Fruit fly (Drosophila melanogaster) whole organism, embryonic: Measurements from ENCODE around the gene CSN1b.

Experiments used
- B-H1 ChIP-seq: fragments of 200-800 bp; sonication (Bioruptor generic); IDR thresholded peaks from 3 replicates; pipeline ENCODE4 v1.3.6; 2022; ENCODE audit warnings: missing biosample characterization, missing genetic modification characterization
- Bgb ChIP-seq: fragments of 200-800 bp; sonication (Bioruptor generic); IDR thresholded peaks from 2 replicates; pipeline ENCODE4 v1.3.6; 2022; ENCODE audit warnings: missing biosample characterization, missing genetic modification characterization; ENCODE audit not compliant: partially characterized antibody
- CG11504 ChIP-seq: fragments of 200-800 bp; sonication (Bioruptor generic); optimal IDR thresholded peaks from 3 replicates; lab custom pipeline; 2019; ENCODE audit warnings: missing biosample characterization, mild to moderate bottlenecking, missing genetic modification characterization, moderate library complexity
- CG11695 ChIP-seq: fragments of 200-800 bp; sonication (Bioruptor generic); IDR thresholded peaks from 3 replicates; pipeline ENCODE4 v1.3.6; 2022; ENCODE audit warnings: missing biosample characterization, missing genetic modification characterization
- CG12071 ChIP-seq: fragments of 200-800 bp; sonication (Bioruptor generic); optimal IDR thresholded peaks from 3 replicates; lab custom pipeline; 2018; ENCODE audit warnings: missing biosample characterization, mild to moderate bottlenecking, missing genetic modification characterization
- CG12104 ChIP-seq: fragments of 200-800 bp; sonication (Bioruptor generic); optimal IDR thresholded peaks from 3 replicates; lab custom pipeline; 2016; ENCODE audit warnings: missing biosample characterization, missing genetic modification characterization
- CG13287 ChIP-seq: fragments of 200-800 bp; sonication (Bioruptor generic); IDR thresholded peaks from 2 replicates; pipeline ENCODE4 v1.3.6; 2022; ENCODE audit warnings: missing biosample characterization, missing genetic modification characterization; ENCODE audit not compliant: partially characterized antibody
- CG14050 ChIP-seq: fragments of 200-800 bp; sonication (Bioruptor generic); IDR thresholded peaks from 3 replicates; pipeline ENCODE4 v1.3.6; 2022; ENCODE audit warnings: missing biosample characterization, missing genetic modification characterization
- CG14860 ChIP-seq: fragments of 200-800 bp; sonication (Bioruptor generic); IDR thresholded peaks from 3 replicates; pipeline ENCODE4 v1.3.6; 2022; ENCODE audit warnings: missing biosample characterization, missing genetic modification characterization; ENCODE audit not compliant: partially characterized antibody
- CG17359 ChIP-seq: fragments of 200-800 bp; sonication (Bioruptor generic); optimal IDR thresholded peaks from 3 replicates; lab custom pipeline; 2018; ENCODE audit warnings: missing biosample characterization, mild to moderate bottlenecking, missing genetic modification characterization, moderate library complexity
- CG18476 ChIP-seq: fragments of 200-800 bp; sonication (Bioruptor generic); optimal IDR thresholded peaks from 2 replicates; lab custom pipeline; 2016; ENCODE audit warnings: missing biosample characterization, mild to moderate bottlenecking, missing genetic modification characterization
- CG2129 ChIP-seq: fragments of 200-800 bp; sonication (Bioruptor generic); IDR thresholded peaks from 2 replicates; pipeline ENCODE4 v1.3.6; 2022; ENCODE audit warnings: missing biosample characterization, missing genetic modification characterization; ENCODE audit not compliant: partially characterized antibody
- CG31365 ChIP-seq: fragments of 200-800 bp; sonication (Bioruptor generic); optimal IDR thresholded peaks from 2 replicates; lab custom pipeline; 2018; ENCODE audit warnings: missing biosample characterization, mild to moderate bottlenecking, missing genetic modification characterization
- CG5953 ChIP-seq: fragments of 200-800 bp; sonication (Bioruptor generic); IDR thresholded peaks from 2 replicates; pipeline ENCODE4 v1.3.6; 2022; ENCODE audit warnings: missing biosample characterization, missing genetic modification characterization
- CG6175 ChIP-seq: fragments of 200-800 bp; sonication (Bioruptor generic); IDR thresholded peaks from 3 replicates; pipeline ENCODE4 v1.3.6; 2022; ENCODE audit warnings: missing biosample characterization, missing genetic modification characterization
- CG6654 ChIP-seq: fragments of 200-800 bp; sonication (Bioruptor generic); optimal IDR thresholded peaks from 2 replicates; lab custom pipeline; 2017; ENCODE audit warnings: missing biosample characterization, mild to moderate bottlenecking, missing genetic modification characterization
- CG6854 ChIP-seq: fragments of 200-800 bp; sonication (Bioruptor generic); optimal IDR thresholded peaks from 3 replicates; lab custom pipeline; 2017; ENCODE audit warnings: missing biosample characterization, mild to moderate bottlenecking, missing genetic modification characterization
- CG8281 ChIP-seq: fragments of 200-800 bp; sonication (Bioruptor generic); optimal IDR thresholded peaks from 2 replicates; lab custom pipeline; 2018; ENCODE audit warnings: missing biosample characterization, mild to moderate bottlenecking, missing genetic modification characterization, moderate library complexity
- CG8765 ChIP-seq: fragments of 200-800 bp; sonication (Bioruptor generic); IDR thresholded peaks from 2 replicates; pipeline ENCODE4 v1.3.6; 2022; ENCODE audit warnings: missing biosample characterization, missing genetic modification characterization
- CG9797 ChIP-seq: fragments of 200-800 bp; sonication (Bioruptor generic); optimal IDR thresholded peaks from 3 replicates; lab custom pipeline; 2018; ENCODE audit warnings: missing biosample characterization, mild to moderate bottlenecking, missing genetic modification characterization
- CHES-1-like ChIP-seq: fragments of 200-800 bp; sonication (Bioruptor generic); optimal IDR thresholded peaks from 2 replicates; lab custom pipeline; 2016; ENCODE audit warnings: missing biosample characterization, missing genetic modification characterization
- E2f1 ChIP-seq: fragments of 200-800 bp; sonication (Bioruptor generic); IDR thresholded peaks from 2 replicates; pipeline ENCODE4 v1.3.6; 2022; ENCODE audit warnings: missing biosample characterization, missing genetic modification characterization
- H15 ChIP-seq: fragments of 200-800 bp; sonication (Bioruptor generic); IDR thresholded peaks from 3 replicates; pipeline ENCODE4 v1.3.6; 2022; ENCODE audit warnings: missing biosample characterization, missing genetic modification characterization
- Hr78 ChIP-seq, 2 experiments: fragments of 200-800 bp in 1 of 2; fragments of >200 bp in 1 of 2; sonication (Bioruptor generic) in 1 of 2; optimal IDR thresholded peaks; 2 replicates each; lab custom pipeline; 2017 to 2019; ENCODE audit warnings: missing biosample characterization in 2 of 2, missing genetic modification characterization in 2 of 2, mild to moderate bottlenecking in 1 of 2, moderate library complexity in 1 of 2
- Meics ChIP-seq: fragments of 200-800 bp; sonication (Bioruptor generic); optimal IDR thresholded peaks from 2 replicates; lab custom pipeline; 2017; ENCODE audit warnings: missing biosample characterization, mild to moderate bottlenecking, missing genetic modification characterization
- NC2β ChIP-seq: fragments of 200-800 bp; sonication (Bioruptor generic); optimal IDR thresholded peaks from 2 replicates; lab custom pipeline; 2016; ENCODE audit warnings: missing biosample characterization, missing genetic modification characterization
- Rfx ChIP-seq: fragments of 200-800 bp; sonication (Bioruptor generic); IDR thresholded peaks from 2 replicates; pipeline ENCODE4 v1.3.6; 2022; ENCODE audit warnings: missing biosample characterization, missing genetic modification characterization
- Sin3A ChIP-seq: fragments of >200 bp; optimal IDR thresholded peaks from 2 replicates; lab custom pipeline; 2018
- Xrp1 ChIP-seq: fragments of 200-800 bp; sonication (Bioruptor generic); IDR thresholded peaks from 2 replicates; pipeline ENCODE4 v1.3.6; 2022; ENCODE audit warnings: missing biosample characterization, missing genetic modification characterization
- caup ChIP-seq: fragments of 200-800 bp; sonication (Bioruptor generic); optimal IDR thresholded peaks from 3 replicates; lab custom pipeline; 2017; ENCODE audit warnings: missing biosample characterization, mild to moderate bottlenecking, missing genetic modification characterization, moderate library complexity; ENCODE audit not compliant: severe bottlenecking
- disco-r ChIP-seq: fragments of 200-800 bp; sonication (Bioruptor generic); optimal IDR thresholded peaks from 2 replicates; lab custom pipeline; 2016; ENCODE audit warnings: missing biosample characterization, missing genetic modification characterization
- ems ChIP-seq: fragments of 200-800 bp; sonication (Bioruptor generic); optimal IDR thresholded peaks from 3 replicates; lab custom pipeline; 2016; ENCODE audit warnings: missing biosample characterization, missing genetic modification characterization
- fd102C ChIP-seq: fragments of 200-800 bp; sonication (Bioruptor generic); optimal IDR thresholded peaks from 2 replicates; lab custom pipeline; 2018; ENCODE audit warnings: missing biosample characterization, mild to moderate bottlenecking, missing genetic modification characterization, moderate library complexity
- fd3F ChIP-seq: fragments of 200-800 bp; sonication (Bioruptor generic); optimal IDR thresholded peaks from 2 replicates; lab custom pipeline; 2018; ENCODE audit warnings: missing biosample characterization, mild to moderate bottlenecking, missing genetic modification characterization, moderate library complexity
- gce ChIP-seq: fragments of 200-800 bp; sonication (Bioruptor generic); IDR thresholded peaks from 3 replicates; pipeline ENCODE4 v1.3.6; 2022; ENCODE audit warnings: missing biosample characterization, missing genetic modification characterization
- grn ChIP-seq: fragments of 200-800 bp; sonication (Bioruptor generic); optimal IDR thresholded peaks from 3 replicates; lab custom pipeline; 2017; ENCODE audit warnings: missing biosample characterization, missing genetic modification characterization
- gsb-n ChIP-seq: fragments of 200-800 bp; sonication (Bioruptor generic); optimal IDR thresholded peaks from 3 replicates; lab custom pipeline; 2018; ENCODE audit warnings: missing biosample characterization, mild to moderate bottlenecking, missing genetic modification characterization
- lab ChIP-seq: fragments of 200-800 bp; sonication (Bioruptor generic); optimal IDR thresholded peaks from 3 replicates; lab custom pipeline; 2017; ENCODE audit warnings: missing biosample characterization, missing genetic modification characterization, mild to moderate bottlenecking, moderate library complexity, missing genetic modification reagents
- lilli ChIP-seq: fragments of 200-800 bp; sonication (Bioruptor generic); optimal IDR thresholded peaks from 3 replicates; lab custom pipeline; 2016; ENCODE audit warnings: missing biosample characterization, missing genetic modification characterization
- lola ChIP-seq, 3 experiments: fragments of >200 bp in 2 of 3; fragments of 200-800 bp in 1 of 3; sonication (Bioruptor generic) in 1 of 3; optimal IDR thresholded peaks; 2 replicates each; lab custom pipeline; 2017 to 2019; ENCODE audit warnings: missing biosample characterization in 3 of 3, missing genetic modification characterization in 3 of 3, mild to moderate bottlenecking in 1 of 3, moderate library complexity in 1 of 3
- otp ChIP-seq: fragments of 200-800 bp; sonication (Bioruptor generic); IDR thresholded peaks from 3 replicates; pipeline ENCODE4, ENCODE4 v1.3.6; 2022; ENCODE audit warnings: missing biosample characterization, missing genetic modification characterization
- pan ChIP-seq, 4 experiments: fragments of >200 bp in 3 of 4; fragments of 200-800 bp in 1 of 4; sonication (Bioruptor generic) in 1 of 4; optimal IDR thresholded peaks in 3 of 4; IDR thresholded peaks in 1 of 4; 2 replicates each; pipeline versions ENCODE4 v1.3.6 to Lab custom; 2017 to 2022; ENCODE audit warnings: missing biosample characterization in 2 of 4, missing genetic modification characterization in 2 of 4, mixed read lengths in 1 of 4
- pum ChIP-seq: fragments of 200-800 bp; sonication (Bioruptor generic); optimal IDR thresholded peaks from 2 replicates; lab custom pipeline; 2016; ENCODE audit warnings: missing biosample characterization, missing genetic modification characterization
- scrt ChIP-seq: fragments of 200-800 bp; sonication (Bioruptor generic); optimal IDR thresholded peaks from 2 replicates; lab custom pipeline; 2018; ENCODE audit warnings: missing biosample characterization, mild to moderate bottlenecking, missing genetic modification characterization, moderate library complexity
- sd ChIP-seq: fragments of 200-800 bp; sonication (Bioruptor generic); optimal IDR thresholded peaks from 3 replicates; lab custom pipeline; 2018; ENCODE audit warnings: missing biosample characterization, mild to moderate bottlenecking, missing genetic modification characterization, moderate library complexity
- sens ChIP-seq: fragments of 200-800 bp; sonication (Bioruptor generic); peaks from one replicate; lab custom pipeline; 2016; ENCODE audit warnings: missing biosample characterization, missing genetic modification characterization
- sna ChIP-seq: fragments of 200-800 bp; sonication (Bioruptor generic); IDR thresholded peaks from 2 replicates; pipeline ENCODE4 v1.3.6; 2022; ENCODE audit warnings: missing biosample characterization, missing genetic modification characterization; ENCODE audit not compliant: partially characterized antibody
- so ChIP-seq: fragments of 200-800 bp; sonication (Bioruptor generic); IDR thresholded peaks from 3 replicates; pipeline ENCODE4 v1.3.6; 2022; ENCODE audit warnings: missing biosample characterization, missing genetic modification characterization
- sob ChIP-seq: fragments of 200-800 bp; sonication (Bioruptor generic); IDR thresholded peaks from 2 replicates; pipeline ENCODE4 v1.3.6; 2022; ENCODE audit warnings: missing biosample characterization, missing genetic modification characterization
- wek ChIP-seq: fragments of 200-800 bp; sonication (Bioruptor generic); optimal IDR thresholded peaks from 3 replicates; lab custom pipeline; 2018; ENCODE audit warnings: missing biosample characterization, mild to moderate bottlenecking, missing genetic modification characterization, moderate library complexity

Gene CSN1b

dm6 chr3L:18898086-18898470, 6.7 kb downstream of the CSN1b start, which contains the start of gene CG3902 (continued):
- TF ChIP-seq CG14860 (GFP tag; lab: Robert Waterston, UW) (no peak), scrt (peak; percentile 2), lola (GFP tag; optimal IDR thresholded peaks at IDR 0.05; lab: Kevin White, UChicago) (no peak), CG9797 (GFP tag; lab: Kevin White, UChicago) (no peak), CG8765 (no peak), E2f1 (no peak), Xrp1 (no peak; the same call in 1 of the 2 replicates), disco-r (GFP tag; lab: Kevin White, UChicago) (no peak), fd3F (GFP tag; lab: Kevin White, UChicago) (no peak), lilli (GFP tag; lab: Kevin White, UChicago) (peak; percentile 70), caup (GFP tag; lab: Kevin White, UChicago) (peak; percentile 68), so (GFP tag; lab: Robert Waterston, UW) (no peak), gsb-n (no peak), CG12071 (GFP tag; lab: Kevin White, UChicago) (peak; percentile 37), B-H1 (GFP tag; lab: Robert Waterston, UW) (no peak), sna (GFP tag; lab: Robert Waterston, UW) (no peak), CG14050 (GFP tag; lab: Robert Waterston, UW) (peak; percentile 28; the same call in 1 of the 3 replicates), CG12104 (GFP tag; lab: Kevin White, UChicago) (no peak), Bgb (GFP tag; lab: Robert Waterston, UW) (peak; percentile 59; the same call in 1 of the 2 replicates), NC2β (GFP tag; lab: Kevin White, UChicago) (no peak), Meics (GFP tag; lab: Kevin White, UChicago) (peak; percentile 46), sens (GFP tag; lab: Kevin White, UChicago) (peak; percentile 74), CG2129 (no peak), H15 (no peak), CHES-1-like (GFP tag; lab: Kevin White, UChicago) (peak; percentile 28), sd (tag; lab: Kevin White, UChicago) (peak; percentile 7), CG8281 (no peak), Sin3A (no peak), gce (GFP tag; lab: Robert Waterston, UW) (no peak; the same call in 2 of the 3 replicates), CG6854 (GFP tag; lab: Kevin White, UChicago) (peak; percentile 10), grn (GFP tag; lab: Kevin White, UChicago) (peak; percentile 84), otp (GFP tag; lab: Robert Waterston, UW) (no peak), sob (GFP tag; lab: Robert Waterston, UW) (peak; percentile 29; the same call in 1 of the 2 replicates), CG17359 (no peak), Hr78 (GFP tag; optimal IDR thresholded peaks at IDR 0.05; lab: Kevin White, UChicago) (no peak), wek (GFP tag; lab: Kevin White, UChicago) (no peak), CG13287 (GFP tag; lab: Robert Waterston, UW) (peak; percentile 5; the same call in 1 of the 2 replicates), fd102C (GFP tag; lab: Kevin White, UChicago) (no peak), CG11504 (no peak), CG5953 (GFP tag; lab: Robert Waterston, UW) (peak; percentile 67), CG11695 (no peak), CG18476 (GFP tag; lab: Kevin White, UChicago) (no peak), pum (GFP tag; lab: Kevin White, UChicago) (no peak), Rfx (GFP tag; lab: Robert Waterston, UW) (peak; percentile 44; the same call in 1 of the 2 replicates), ems (GFP tag; lab: Kevin White, UChicago) (peak; percentile 34), lab (GFP tag; lab: Kevin White, UChicago) (peak; percentile 65), pan (optimal IDR thresholded peaks at IDR 0.05; lab: Kevin White, UChicago) (no peak), pan (GFP tag; optimal IDR thresholded peaks at IDR 0.05 in 1 of 2, IDR thresholded peaks at IDR 0.05 in 1 of 2) (no peak), CG6654 (GFP tag; lab: Kevin White, UChicago) (no peak), CG6175 (GFP tag; lab: Robert Waterston, UW) (no peak), CG31365 (tag; lab: Kevin White, UChicago) (peak; percentile 25)
